Worm (Caenorhabditis elegans) whole organism, young adult: ENCODE results near the gene wht-7.

Experiments
- B0035.1 ChIP-seq: sonication (generic microtip); optimal IDR thresholded peaks from 2 replicates; lab custom pipeline; 2016; ENCODE audit warnings: missing genetic modification characterization, mild to moderate bottlenecking, missing compliant biosample characterization, missing genotype, missing genetic modification reagents
- C17E4.6 ChIP-seq: fragments of 200-800 bp; sonication (Bioruptor generic); IDR thresholded peaks from 2 replicates; pipeline ENCODE4 v1.3.6; 2022; ENCODE audit warnings: missing genetic modification reagents, missing genetic modification characterization, missing compliant biosample characterization
- F22D6.2 ChIP-seq: sonication (generic microtip); optimal IDR thresholded peaks from 2 replicates; lab custom pipeline; 2016; ENCODE audit warnings: mild to moderate bottlenecking, missing genetic modification characterization, missing compliant biosample characterization
- F23B12.7 ChIP-seq: sonication (generic microtip); optimal IDR thresholded peaks from 2 replicates; lab custom pipeline; 2017; ENCODE audit warnings: missing genetic modification characterization, mild to moderate bottlenecking, missing compliant biosample characterization, antibody characterized with exemption, moderate library complexity; ENCODE audit not compliant: insufficient read depth
- K11D2.4 ChIP-seq: fragments of 200-800 bp; sonication (Bioruptor generic); IDR thresholded peaks from 2 replicates; pipeline ENCODE4 v1.3.6; 2022; ENCODE audit warnings: missing genetic modification reagents, missing genetic modification characterization, missing compliant biosample characterization
- K12H6.12 ChIP-seq: fragments of 200-800 bp; sonication (Bioruptor generic); optimal IDR thresholded peaks from 2 replicates; lab custom pipeline; 2018; ENCODE audit warnings: mild to moderate bottlenecking, missing genetic modification characterization, missing compliant biosample characterization
- atf-7 ChIP-seq: sonication (generic microtip); optimal IDR thresholded peaks from 2 replicates; lab custom pipeline; 2017; ENCODE audit warnings: mild to moderate bottlenecking, missing genetic modification characterization, missing compliant biosample characterization
- attf-3 ChIP-seq: fragments of 200-800 bp; sonication (Bioruptor generic); conservative IDR thresholded peaks from 2 replicates; pipeline ENCODE4 v1.3.6; 2022; ENCODE audit warnings: missing genetic modification reagents, missing genetic modification characterization, missing compliant biosample characterization
- bed-1 ChIP-seq: fragments of 200-800 bp; sonication (Bioruptor generic); IDR thresholded peaks from 2 replicates; pipeline ENCODE4 v1.3.6; 2022; ENCODE audit warnings: missing genetic modification reagents, missing genetic modification characterization, missing compliant biosample characterization
- bed-2 ChIP-seq: fragments of 200-800 bp; sonication (Bioruptor generic); IDR thresholded peaks from 2 replicates; pipeline ENCODE4 v1.3.6; 2022; ENCODE audit warnings: missing genetic modification reagents, missing genetic modification characterization, missing compliant biosample characterization
- cebp-1 ChIP-seq, 2 experiments: fragments of 200-800 bp in 1 of 2; sonication (Bioruptor generic) in 1 of 2; sonication (generic microtip) in 1 of 2; IDR thresholded peaks in 1 of 2; optimal IDR thresholded peaks in 1 of 2; 2 replicates each; pipeline versions ENCODE4 v1.3.6 to Lab custom; 2017 to 2022; ENCODE audit warnings: missing compliant biosample characterization in 2 of 2, missing genetic modification characterization in 2 of 2, mild to moderate bottlenecking in 1 of 2, missing genetic modification reagents in 1 of 2, moderate library complexity in 1 of 2
- cebp-2 ChIP-seq: fragments of 200-800 bp; sonication (Bioruptor generic); IDR thresholded peaks from 2 replicates; pipeline ENCODE4 v1.3.6; 2022; ENCODE audit warnings: missing genetic modification characterization, missing compliant biosample characterization
- dox-1 ChIP-seq: fragments of 200-800 bp; sonication (Bioruptor generic); IDR thresholded peaks from 2 replicates; pipeline ENCODE4 v1.3.6; 2022; ENCODE audit warnings: missing genetic modification reagents, missing genetic modification characterization, missing compliant biosample characterization
- egrh-3 ChIP-seq: fragments of 200-800 bp; sonication (Bioruptor generic); IDR thresholded peaks from 2 replicates; pipeline ENCODE4 v1.3.6; 2022; ENCODE audit warnings: missing genetic modification reagents, missing genetic modification characterization, missing compliant biosample characterization
- fkh-3 ChIP-seq: sonication (generic microtip); optimal IDR thresholded peaks from 2 replicates; lab custom pipeline; 2016; ENCODE audit warnings: mild to moderate bottlenecking, missing genetic modification characterization, missing compliant biosample characterization
- gei-17 ChIP-seq: fragments of 200-800 bp; sonication (Bioruptor generic); optimal IDR thresholded peaks from 2 replicates; lab custom pipeline; 2018; ENCODE audit warnings: mild to moderate bottlenecking, missing genetic modification characterization, missing compliant biosample characterization
- him-1 ChIP-seq: sonication (generic microtip); optimal IDR thresholded peaks from 2 replicates; lab custom pipeline; 2016; ENCODE audit warnings: missing genotype, missing genetic modification reagents, missing genetic modification characterization, missing compliant biosample characterization
- hlh-26 ChIP-seq: fragments of 200-800 bp; sonication (Bioruptor generic); conservative IDR thresholded peaks from 2 replicates; pipeline ENCODE4 v1.3.6; 2022; ENCODE audit warnings: missing genetic modification reagents, missing genetic modification characterization, missing compliant biosample characterization
- hmg-1.2 ChIP-seq: fragments of 200-800 bp; sonication (Bioruptor generic); IDR thresholded peaks from 2 replicates; pipeline ENCODE4 v1.3.6; 2022; ENCODE audit warnings: missing genetic modification reagents, missing genetic modification characterization, missing compliant biosample characterization
- let-607 ChIP-seq, 2 experiments: fragments of 200-800 bp in 1 of 2; sonication (Bioruptor generic) in 1 of 2; sonication (generic microtip) in 1 of 2; optimal IDR thresholded peaks; 2 replicates each; lab custom pipeline; 2016 to 2018; ENCODE audit warnings: mild to moderate bottlenecking in 2 of 2, missing compliant biosample characterization in 2 of 2, missing genetic modification characterization in 2 of 2, moderate library complexity in 2 of 2, missing genotype in 1 of 2
- lin-26 ChIP-seq: fragments of 200-800 bp; sonication (Bioruptor generic); IDR thresholded peaks from 2 replicates; pipeline ENCODE4 v1.3.6; 2022; ENCODE audit warnings: missing genetic modification reagents, missing genetic modification characterization, missing compliant biosample characterization
- lir-1 ChIP-seq: fragments of 200-800 bp; sonication (Bioruptor generic); conservative IDR thresholded peaks from 2 replicates; pipeline ENCODE4 v1.3.6; 2022; ENCODE audit warnings: missing genetic modification reagents, missing genetic modification characterization, missing compliant biosample characterization
- madf-8 ChIP-seq: fragments of 200-800 bp; sonication (Bioruptor generic); conservative IDR thresholded peaks from 2 replicates; pipeline ENCODE4 v1.3.6; 2022; ENCODE audit warnings: missing genetic modification reagents, missing genetic modification characterization, missing compliant biosample characterization
- mxl-1 ChIP-seq: sonication (generic microtip); optimal IDR thresholded peaks from 2 replicates; lab custom pipeline; 2016; ENCODE audit warnings: missing genetic modification characterization, missing compliant biosample characterization
- nfya-1 ChIP-seq: sonication (generic microtip); optimal IDR thresholded peaks from 2 replicates; lab custom pipeline; 2017; ENCODE audit warnings: antibody characterized with exemption, missing compliant biosample characterization, missing genetic modification characterization, borderline replicate concordance; ENCODE audit not compliant: insufficient read depth
- nfyb-1 ChIP-seq: fragments of 200-800 bp; sonication (Bioruptor generic); IDR thresholded peaks from 2 replicates; pipeline ENCODE4 v1.3.6; 2022; ENCODE audit warnings: missing genetic modification reagents, missing genetic modification characterization, missing compliant biosample characterization
- nhr-120 ChIP-seq: fragments of 200-800 bp; sonication (Bioruptor generic); IDR thresholded peaks from 2 replicates; pipeline ENCODE4 v1.3.6; 2022; ENCODE audit warnings: missing genetic modification characterization, missing compliant biosample characterization
- nhr-179 ChIP-seq: sonication (generic microtip); optimal IDR thresholded peaks from 2 replicates; lab custom pipeline; 2016; ENCODE audit warnings: mild to moderate bottlenecking, missing genetic modification characterization, missing compliant biosample characterization
- nhr-80 ChIP-seq: sonication (generic microtip); optimal IDR thresholded peaks from 2 replicates; lab custom pipeline; 2016; ENCODE audit warnings: missing genetic modification characterization, missing compliant biosample characterization
- nhr-90 ChIP-seq: sonication (generic microtip); optimal IDR thresholded peaks from 2 replicates; lab custom pipeline; 2016; ENCODE audit warnings: missing genotype, mild to moderate bottlenecking, missing genetic modification characterization, missing compliant biosample characterization
- pbrm-1 ChIP-seq: fragments of 200-800 bp; sonication (Bioruptor generic); IDR thresholded peaks from 2 replicates; pipeline ENCODE4 v1.3.6; 2022; ENCODE audit warnings: missing genetic modification reagents, missing genetic modification characterization, missing compliant biosample characterization
- rcor-1 ChIP-seq: fragments of 200-800 bp; sonication (Bioruptor generic); IDR thresholded peaks from 2 replicates; pipeline ENCODE4 v1.3.6; 2022; ENCODE audit warnings: missing genetic modification reagents, missing genetic modification characterization, missing compliant biosample characterization
- repo-1 ChIP-seq: sonication (generic microtip); optimal IDR thresholded peaks from 2 replicates; lab custom pipeline; 2017; ENCODE audit warnings: mild to moderate bottlenecking, missing genetic modification characterization, missing compliant biosample characterization
- snpc-1.1 ChIP-seq: sonication (generic microtip); optimal IDR thresholded peaks from 2 replicates; lab custom pipeline; 2017; ENCODE audit warnings: missing genetic modification characterization, mild to moderate bottlenecking, missing compliant biosample characterization, antibody characterized with exemption, moderate library complexity, missing genotype, missing genetic modification reagents; ENCODE audit not compliant: insufficient read depth
- somi-1 ChIP-seq: fragments of 200-800 bp; sonication (Bioruptor generic); optimal IDR thresholded peaks from 2 replicates; lab custom pipeline; 2018; ENCODE audit warnings: mild to moderate bottlenecking, missing genetic modification characterization, missing compliant biosample characterization
- tlf-1 ChIP-seq: fragments of 200-800 bp; sonication (Bioruptor generic); optimal IDR thresholded peaks from 2 replicates; lab custom pipeline; 2018; ENCODE audit warnings: mild to moderate bottlenecking, missing genetic modification characterization, missing compliant biosample characterization
- unc-62 ChIP-seq: fragments of 150-350 bp; optimal IDR thresholded peaks from 2 replicates; lab custom pipeline; 2014; ENCODE audit warnings: missing biosample characterization, missing genetic modification reagents, missing genetic modification characterization
- xnd-1 ChIP-seq: sonication (generic microtip); optimal IDR thresholded peaks from 2 replicates; lab custom pipeline; 2016; ENCODE audit warnings: missing genotype, missing genetic modification reagents, missing genetic modification characterization, missing compliant biosample characterization
- zfh-2 ChIP-seq: fragments of 200-800 bp; sonication (Bioruptor generic); conservative IDR thresholded peaks from 2 replicates; pipeline ENCODE4 v1.3.6; 2022; ENCODE audit warnings: missing genetic modification reagents, missing genetic modification characterization, missing compliant biosample characterization
- zim-3 ChIP-seq: sonication (generic microtip); optimal IDR thresholded peaks from 2 replicates; lab custom pipeline; 2017; ENCODE audit warnings: mild to moderate bottlenecking, missing genetic modification characterization, moderate library complexity, missing compliant biosample characterization
- ztf-18 ChIP-seq: sonication (generic microtip); optimal IDR thresholded peaks from 2 replicates; lab custom pipeline; 2016; ENCODE audit warnings: missing genotype, mild to moderate bottlenecking, missing genetic modification characterization, missing compliant biosample characterization
- ztf-25 ChIP-seq: fragments of 200-800 bp; sonication (Bioruptor generic); IDR thresholded peaks from 2 replicates; pipeline ENCODE4 v1.3.6; 2022; ENCODE audit warnings: missing genetic modification reagents, missing genetic modification characterization, missing compliant biosample characterization
- ztf-26 ChIP-seq: sonication (generic microtip); optimal IDR thresholded peaks from 2 replicates; lab custom pipeline; 2017; ENCODE audit warnings: missing genetic modification characterization, missing compliant biosample characterization

The wht-7 gene

ce11 chrIII:6140818-6141217, 8.6 kb downstream of the wht-7 start (continued):
- no peak for TF ChIP-seq gei-17 (GFP tag; lab: Kevin White, UChicago)
- TF ChIP-seq bed-1 (GFP tag; lab: Robert Waterston, UW) = no peak
- no peak for TF ChIP-seq nfya-1 (tag; lab: Kevin White, UChicago)
- no peak for TF ChIP-seq bed-2 (GFP tag; lab: Robert Waterston, UW)
- no peak for TF ChIP-seq nhr-179
- TF ChIP-seq xnd-1 (tag; lab: Kevin White, UChicago) = peak; percentile 83
- no peak for TF ChIP-seq lir-1 (GFP tag; lab: Robert Waterston, UW)
- no peak for TF ChIP-seq cebp-2 (GFP tag; lab: Robert Waterston, UW)
- no peak for TF ChIP-seq attf-3
- TF ChIP-seq pbrm-1 (GFP tag; lab: Robert Waterston, UW) = no peak
- TF ChIP-seq repo-1 = no peak
- TF ChIP-seq zim-3 (tag; lab: Kevin White, UChicago) = no peak
- no peak for TF ChIP-seq C17E4.6 (GFP tag; lab: Robert Waterston, UW)

ce11 chrIII:6139932-6140612, 9.3 kb downstream of the wht-7 start:
- TF ChIP-seq hmg-1.2 = peak; percentile 38; the same call in 1 of the 2 replicates
- TF ChIP-seq mxl-1 = no peak
- TF ChIP-seq B0035.1 (tag; lab: Kevin White, UChicago) = no peak
- no peak for TF ChIP-seq K11D2.4
- no peak for TF ChIP-seq lin-26 (GFP tag; lab: Robert Waterston, UW)
- TF ChIP-seq let-607 (tag; optimal IDR thresholded peaks at IDR 0.05; lab: Kevin White, UChicago) = no peak
- TF ChIP-seq unc-62 (GFP tag; lab: Kevin White, UChicago) = no peak
- peak; percentile 51 for TF ChIP-seq K12H6.12
- TF ChIP-seq nfyb-1 (GFP tag; lab: Robert Waterston, UW) = no peak
- TF ChIP-seq hlh-26 (GFP tag; lab: Robert Waterston, UW) = no peak
- no peak for TF ChIP-seq nhr-120 (GFP tag; lab: Robert Waterston, UW)
- no peak for TF ChIP-seq fkh-3 (tag; lab: Kevin White, UChicago)
- TF ChIP-seq zfh-2 = peak; percentile 44; the same call in 1 of the 2 replicates
- TF ChIP-seq egrh-3 (GFP tag; lab: Robert Waterston, UW) = no peak
- TF ChIP-seq nhr-80 (tag; lab: Kevin White, UChicago) = peak; percentile 36

- no peak for TF ChIP-seq F22D6.2
- TF ChIP-seq zfh-2 = peak; percentile 20; the same call in 1 of the 2 replicates
Measured at ce11 chrIII:6139328-6139727, 10.1 kb downstream of the wht-7 start.

- TF ChIP-seq pbrm-1 (GFP tag; lab: Robert Waterston, UW) (no peak), cebp-1 (GFP tag; IDR thresholded peaks at IDR 0.05; lab: Robert Waterston, UW) (no peak), cebp-1 (tag; optimal IDR thresholded peaks at IDR 0.05; lab: Kevin White, UChicago) (no peak), cebp-2 (GFP tag; lab: Robert Waterston, UW) (no peak), F23B12.7 (no peak), tlf-1 (GFP tag; lab: Kevin White, UChicago) (no peak), him-1 (tag; lab: Kevin White, UChicago) (no peak), ztf-18 (tag; lab: Kevin White, UChicago) (no peak), dox-1 (GFP tag; lab: Robert Waterston, UW) (peak; percentile 29; the same call in 1 of the 2 replicates), zfh-2 (peak; percentile 90), somi-1 (GFP tag; lab: Kevin White, UChicago) (peak; percentile 40), B0035.1 (tag; lab: Kevin White, UChicago) (no peak), nfya-1 (tag; lab: Kevin White, UChicago) (no peak), ztf-25 (GFP tag; lab: Robert Waterston, UW) (no peak), rcor-1 (no peak), madf-8 (GFP tag; lab: Robert Waterston, UW) (no peak), atf-7 (no peak), snpc-1.1 (tag; lab: Kevin White, UChicago) (no peak), egrh-3 (GFP tag; lab: Robert Waterston, UW) (peak; percentile 56; the same call in 1 of the 2 replicates), ztf-26 (tag; lab: Kevin White, UChicago) (no peak), nhr-90 (tag; lab: Kevin White, UChicago) (no peak)
Measured at ce11 chrIII:6138457-6138856, 10.9 kb downstream of the wht-7 start.
